Fruit fly (Drosophila melanogaster) S2 (cell line): Measurements from ENCODE around the gene CG43755.

Experiments
- CG8478 ChIP-seq: fragments of >200 bp; optimal IDR thresholded peaks from 2 replicates; lab custom pipeline; 2018
- CTCF ChIP-seq, 2 experiments: fragments of >200 bp; optimal IDR thresholded peaks; 2 replicates each; lab custom pipeline; 2018

CG43755 gene

dm6 chr2L:297480-298284 lies 31.9 kb downstream of the CG43755 start, which contains the start of gene Pi3K21B:
Pi3K21B (plus strand) TSS chr2L:297880.
- TF ChIP-seq CTCF (optimal IDR thresholded peaks at IDR 0.05; lab: Kevin White, UChicago), result peak; percentile 1 to 12
- TF ChIP-seq CG8478 (lab: Kevin White, UChicago), result no peak

- TF ChIP-seq CTCF (optimal IDR thresholded peaks at IDR 0.05; lab: Kevin White, UChicago), result peak; percentile 35 to 48
- no peak for TF ChIP-seq CG8478 (lab: Kevin White, UChicago)
Measured at dm6 chr2L:294452-295362, 34.9 kb downstream of the CG43755 start, which contains the start of the genes U2af38 and Stip1. U2af38 (minus strand) TSS chr2L:294681. Stip1 (plus strand) TSS chr2L:295122.

- no peak for TF ChIP-seq CG8478 (lab: Kevin White, UChicago)
- no peak for TF ChIP-seq CTCF (optimal IDR thresholded peaks at IDR 0.05; lab: Kevin White, UChicago)
Measured at dm6 chr2L:292301-292700, 37.3 kb downstream of the CG43755 start, which contains the start of gene CG11562. CG11562 (plus strand) TSS chr2L:292419.

- no peak for TF ChIP-seq CG8478 (lab: Kevin White, UChicago)
- no peak for TF ChIP-seq CTCF (optimal IDR thresholded peaks at IDR 0.05; lab: Kevin White, UChicago)
Measured at dm6 chr2L:291657-292056, 37.9 kb downstream of the CG43755 start, which contains the start of gene CG3625. CG3625 (minus strand) TSS chr2L:291795.

DNA sequence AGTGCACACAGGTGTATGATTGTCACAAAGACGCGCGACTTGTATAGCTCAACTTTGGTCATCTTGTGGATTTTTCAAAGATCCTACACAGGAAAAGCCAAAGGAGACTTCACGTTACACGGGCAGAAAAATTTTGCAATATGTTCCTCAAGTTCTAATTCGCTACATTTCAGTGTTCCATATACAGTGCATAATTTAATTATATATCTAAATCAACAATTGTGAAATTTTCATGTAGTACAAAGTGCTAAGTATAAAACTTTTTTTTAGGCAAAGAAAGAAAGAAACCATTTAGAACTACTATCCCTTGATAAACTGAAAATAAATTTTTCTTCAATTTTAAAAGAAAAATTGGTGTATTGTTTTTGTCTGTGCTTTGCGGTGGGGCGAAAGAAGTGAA lies 38.6 kb downstream of the CG43755 start:
- TF ChIP-seq CTCF (optimal IDR thresholded peaks at IDR 0.05; lab: Kevin White, UChicago), result no peak
- TF ChIP-seq CG8478 (lab: Kevin White, UChicago), result no peak

dm6 chr2L:290373-290772 lies 39.2 kb downstream of the CG43755 start:
- TF ChIP-seq CG8478 (lab: Kevin White, UChicago), result no peak
- TF ChIP-seq CTCF (optimal IDR thresholded peaks at IDR 0.05; lab: Kevin White, UChicago), result no peak

dm6 chr2L:289044-289443 lies 40.5 kb downstream of the CG43755 start, which contains the start of gene Amnionless:
Amnionless (minus strand) TSS chr2L:289144.
- TF ChIP-seq CG8478 (lab: Kevin White, UChicago) (no peak), CTCF (optimal IDR thresholded peaks at IDR 0.05; lab: Kevin White, UChicago) (no peak)

- TF ChIP-seq CTCF (optimal IDR thresholded peaks at IDR 0.05; lab: Kevin White, UChicago) (no peak), CG8478 (lab: Kevin White, UChicago) (no peak)
Measured at dm6 chr2L:286421-286820, 43.1 kb downstream of the CG43755 start.

DNA sequence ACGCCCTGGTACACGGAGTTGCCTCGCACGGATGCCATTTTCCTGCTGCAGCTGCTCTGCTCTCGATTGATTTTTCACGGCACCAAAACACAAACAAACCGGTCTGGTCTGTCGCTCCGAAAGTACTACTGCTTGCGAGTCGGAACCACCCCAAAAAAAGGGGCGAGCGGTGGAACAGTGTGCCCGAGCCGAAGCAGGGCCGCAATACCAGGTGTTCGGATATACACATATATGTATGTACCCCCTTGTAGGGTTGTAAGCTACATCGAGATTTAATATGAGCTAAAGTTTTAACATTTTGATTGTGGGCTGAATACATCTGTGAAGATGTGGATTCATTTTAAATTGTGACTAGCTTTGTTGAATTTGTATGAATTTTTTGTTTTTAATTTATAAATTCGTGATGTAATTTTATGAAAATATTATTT lies 44.0 kb downstream of the CG43755 start:
- TF ChIP-seq CTCF (optimal IDR thresholded peaks at IDR 0.05; lab: Kevin White, UChicago) (no peak), CG8478 (lab: Kevin White, UChicago) (no peak)

DNA sequence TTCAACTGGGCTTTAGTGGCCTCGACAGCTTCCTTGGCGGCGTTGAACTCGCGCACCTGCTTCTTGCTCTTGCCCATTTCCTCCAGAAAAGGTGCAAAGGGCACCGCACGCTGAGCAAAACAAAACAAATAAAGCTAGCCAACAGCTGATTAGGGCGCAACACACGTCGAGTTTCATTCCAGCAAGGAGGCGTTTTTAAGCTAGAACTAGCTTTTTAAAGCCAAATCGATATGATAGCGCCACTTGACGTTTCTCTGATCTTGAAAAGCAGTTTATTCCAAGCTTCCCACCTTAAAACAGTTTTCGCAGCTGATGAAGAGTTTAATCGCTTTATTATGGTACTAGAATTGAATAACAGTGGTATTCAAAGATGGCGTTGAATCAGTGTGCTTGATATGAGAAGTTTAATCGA lies 46.5 kb downstream of the CG43755 start, which contains the start of gene CG11601:
Gene CG11601, minus strand, starts transcription at position 199 of the 412 bp plus-strand sequence.
- TF ChIP-seq CTCF (optimal IDR thresholded peaks at IDR 0.05; lab: Kevin White, UChicago) (peak in 1 of 2 experiments; percentile 35), CG8478 (lab: Kevin White, UChicago) (no peak)

DNA sequence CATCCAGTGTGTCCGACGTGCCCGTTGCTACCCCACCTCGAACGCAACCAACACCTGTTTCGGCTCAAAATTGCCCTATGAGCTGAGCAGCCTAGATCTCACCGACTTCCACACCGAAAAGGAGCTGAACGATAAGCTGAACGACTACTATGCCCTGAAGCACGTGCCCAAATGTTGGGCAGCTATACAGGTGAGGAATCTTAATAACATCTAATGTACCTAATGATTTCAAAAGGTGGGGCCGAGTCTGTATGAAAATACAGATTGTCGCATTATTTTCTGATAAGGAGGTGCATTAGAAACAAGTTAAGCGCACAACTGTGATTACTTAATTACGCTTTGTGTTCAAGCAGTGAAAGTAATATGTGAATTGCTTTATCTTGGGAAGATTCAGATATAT lies 51.4 kb downstream of the CG43755 start, which contains the start of gene CG17078:
Gene CG17078, minus strand, starts transcription at position 101 of the 400 bp plus-strand sequence.
- TF ChIP-seq CG8478 (lab: Kevin White, UChicago), result no peak
- TF ChIP-seq CTCF (optimal IDR thresholded peaks at IDR 0.05; lab: Kevin White, UChicago), result no peak

dm6 chr2L:277122-277671 lies 52.4 kb downstream of the CG43755 start, which contains the start of gene smo:
smo (plus strand) TSS chr2L:277582.
- TF ChIP-seq CG8478 (lab: Kevin White, UChicago) (no peak), CTCF (optimal IDR thresholded peaks at IDR 0.05; lab: Kevin White, UChicago) (peak; percentile 32 to 54)
